Worm (Caenorhabditis elegans) whole organism, L1 larva: ENCODE results near the gene F36H12.9.

Experiments
- C16A3.4 ChIP-seq: fragments of 150-350 bp; optimal IDR thresholded peaks from 2 replicates; lab custom pipeline; 2014; ENCODE audit warnings: missing biosample characterization, missing genetic modification characterization
- F16B12.6 ChIP-seq: fragments of 150-350 bp; optimal IDR thresholded peaks from 2 replicates; lab custom pipeline; 2014; ENCODE audit warnings: missing biosample characterization, missing genetic modification characterization
- Y116A8C.19 ChIP-seq: sonication (generic microtip); optimal IDR thresholded peaks from 2 replicates; lab custom pipeline; 2016; ENCODE audit warnings: missing compliant biosample characterization, missing genetic modification characterization, borderline replicate concordance
- alr-1 ChIP-seq: fragments of 200-800 bp; sonication (Bioruptor generic); optimal IDR thresholded peaks from 2 replicates; lab custom pipeline; 2018; ENCODE audit warnings: borderline replicate concordance, mild to moderate bottlenecking, missing genetic modification characterization, missing compliant biosample characterization
- ceh-82 ChIP-seq, 3 experiments: fragments of 150-350 bp in 1 of 3; sonication (generic microtip) in 2 of 3; optimal IDR thresholded peaks; 2 replicates each; lab custom pipeline; 2014 to 2017; ENCODE audit warnings: missing biosample characterization in 3 of 3, missing genetic modification characterization in 3 of 3
- ceh-90 ChIP-seq: sonication (generic microtip); optimal IDR thresholded peaks from 2 replicates; lab custom pipeline; 2016; ENCODE audit warnings: missing genetic modification characterization, missing compliant biosample characterization
- dsc-1 ChIP-seq: sonication (generic microtip); optimal IDR thresholded peaks from 2 replicates; lab custom pipeline; 2016; ENCODE audit warnings: mild to moderate bottlenecking, missing genetic modification characterization, missing compliant biosample characterization
- efl-1 ChIP-seq, 4 experiments: fragments of 150-350 bp; optimal IDR thresholded peaks in 3 of 4; peaks in 1 of 4; 1 replicate in 1 of 4; 2 replicates in 3 of 4; lab custom pipeline; 2014; ENCODE audit warnings: missing biosample characterization in 2 of 4, missing genetic modification characterization in 2 of 4, missing genetic modification reagents in 2 of 4
- efl-3 ChIP-seq: fragments of 200-800 bp; sonication (Bioruptor generic); optimal IDR thresholded peaks from 2 replicates; lab custom pipeline; 2018; ENCODE audit warnings: mild to moderate bottlenecking, missing genetic modification characterization, missing compliant biosample characterization
- egl-13 ChIP-seq: sonication (generic microtip); optimal IDR thresholded peaks from 2 replicates; lab custom pipeline; 2016; ENCODE audit warnings: missing genotype, missing genetic modification reagents, missing genetic modification characterization, missing compliant biosample characterization
- elt-2 ChIP-seq: sonication (generic microtip); optimal IDR thresholded peaks from 2 replicates; lab custom pipeline; 2016; ENCODE audit warnings: missing genetic modification characterization, mild to moderate bottlenecking, inconsistent platforms, missing compliant biosample characterization, missing genetic modification reagents
- fkh-10 ChIP-seq: sonication (generic microtip); optimal IDR thresholded peaks from 2 replicates; lab custom pipeline; 2017; ENCODE audit warnings: missing biosample characterization, missing genetic modification reagents, missing genetic modification characterization
- fkh-8 ChIP-seq: sonication (generic microtip); optimal IDR thresholded peaks from 2 replicates; lab custom pipeline; 2016; ENCODE audit warnings: mild to moderate bottlenecking, missing genetic modification characterization, missing compliant biosample characterization
- hlh-17 ChIP-seq: fragments of 200-800 bp; sonication (Bioruptor generic); optimal IDR thresholded peaks from 2 replicates; lab custom pipeline; 2018; ENCODE audit warnings: missing genetic modification characterization, mild to moderate bottlenecking, missing compliant biosample characterization, moderate library complexity, borderline replicate concordance
- hpl-2 ChIP-seq: fragments of 150-350 bp; optimal IDR thresholded peaks from 2 replicates; lab custom pipeline; 2014; ENCODE audit warnings: missing biosample characterization, missing genetic modification reagents, missing genetic modification characterization
- irx-1 ChIP-seq: sonication (generic microtip); optimal IDR thresholded peaks from 2 replicates; lab custom pipeline; 2016; ENCODE audit warnings: missing genetic modification characterization, missing compliant biosample characterization
- jun-1 ChIP-seq: fragments of 150-350 bp; optimal IDR thresholded peaks from 2 replicates; lab custom pipeline; 2014; ENCODE audit warnings: missing biosample characterization, missing genetic modification reagents, missing genetic modification characterization
- lin-13 ChIP-seq: fragments of 150-350 bp; optimal IDR thresholded peaks from 2 replicates; lab custom pipeline; 2014; ENCODE audit warnings: missing biosample characterization, missing genetic modification reagents, missing genetic modification characterization
- lin-15B ChIP-seq: fragments of 150-350 bp; sonication (generic microtip); optimal IDR thresholded peaks from 3 replicates; lab custom pipeline; 2014; ENCODE audit warnings: missing biosample characterization, missing genetic modification characterization
- lir-3 ChIP-seq: sonication (generic microtip); optimal IDR thresholded peaks from 2 replicates; lab custom pipeline; 2016; ENCODE audit warnings: mild to moderate bottlenecking, missing genetic modification characterization, moderate library complexity, missing compliant biosample characterization; ENCODE audit not compliant: poor library complexity
- mdl-1 ChIP-seq, 2 experiments: fragments of 150-350 bp; optimal IDR thresholded peaks; 2 replicates each; lab custom pipeline; 2014 to 2017; ENCODE audit warnings: missing biosample characterization in 2 of 2, missing genetic modification characterization in 2 of 2, inconsistent platforms in 1 of 2
- mef-2 ChIP-seq: fragments of 150-350 bp; optimal IDR thresholded peaks from 2 replicates; lab custom pipeline; 2014; ENCODE audit warnings: missing biosample characterization, missing genetic modification characterization
- nhr-20 ChIP-seq: sonication (generic microtip); optimal IDR thresholded peaks from 2 replicates; lab custom pipeline; 2016; ENCODE audit warnings: mild to moderate bottlenecking, missing genetic modification characterization, missing compliant biosample characterization
- nhr-237 ChIP-seq: fragments of 150-350 bp; optimal IDR thresholded peaks from 2 replicates; lab custom pipeline; 2014; ENCODE audit warnings: missing biosample characterization, missing genetic modification characterization
- nhr-28 ChIP-seq: fragments of 150-350 bp; optimal IDR thresholded peaks from 2 replicates; lab custom pipeline; 2014; ENCODE audit warnings: missing biosample characterization, missing genetic modification characterization
- nhr-47 ChIP-seq: sonication (generic microtip); optimal IDR thresholded peaks from 2 replicates; lab custom pipeline; 2016; ENCODE audit warnings: mild to moderate bottlenecking, missing genetic modification characterization, moderate library complexity, missing compliant biosample characterization
- nhr-71 ChIP-seq: sonication (generic microtip); optimal IDR thresholded peaks from 2 replicates; lab custom pipeline; 2016; ENCODE audit warnings: mild to moderate bottlenecking, missing genetic modification characterization, moderate library complexity, missing compliant biosample characterization
- nhr-90 ChIP-seq: sonication (generic microtip); optimal IDR thresholded peaks from 2 replicates; lab custom pipeline; 2016; ENCODE audit warnings: mild to moderate bottlenecking, missing genetic modification characterization, missing compliant biosample characterization; ENCODE audit not compliant: poor library complexity
- pag-3 ChIP-seq: sonication (generic microtip); optimal IDR thresholded peaks from 2 replicates; lab custom pipeline; 2017; ENCODE audit warnings: missing genetic modification characterization, mild to moderate bottlenecking, missing compliant biosample characterization, antibody characterized with exemption, borderline replicate concordance; ENCODE audit not compliant: insufficient read depth
- pax-3 ChIP-seq: fragments of 200-800 bp; sonication (Bioruptor generic); optimal IDR thresholded peaks from 2 replicates; lab custom pipeline; 2018; ENCODE audit warnings: mild to moderate bottlenecking, missing genetic modification characterization, moderate library complexity, missing compliant biosample characterization
- pqm-1 ChIP-seq: sonication (generic microtip); optimal IDR thresholded peaks from 3 replicates; lab custom pipeline; 2017; ENCODE audit warnings: missing biosample characterization, missing genetic modification characterization
- rnt-1 ChIP-seq: sonication (generic microtip); optimal IDR thresholded peaks from 2 replicates; lab custom pipeline; 2016; ENCODE audit warnings: mild to moderate bottlenecking, missing genetic modification characterization, moderate library complexity, missing compliant biosample characterization
- skn-1 ChIP-seq: fragments of 150-350 bp; optimal IDR thresholded peaks from 2 replicates; lab custom pipeline; 2014; ENCODE audit warnings: missing biosample characterization, missing genetic modification characterization
- snpc-4 ChIP-seq: fragments of 150-350 bp; optimal IDR thresholded peaks from 2 replicates; lab custom pipeline; 2014; ENCODE audit warnings: missing biosample characterization, missing genetic modification characterization
- sox-4 ChIP-seq: sonication (generic microtip); optimal IDR thresholded peaks from 2 replicates; lab custom pipeline; 2016; ENCODE audit warnings: missing genetic modification characterization, missing compliant biosample characterization
- tlp-1 ChIP-seq: fragments of 150-350 bp; optimal IDR thresholded peaks from 2 replicates; lab custom pipeline; 2014; ENCODE audit warnings: missing biosample characterization, missing genetic modification characterization
- unc-62 ChIP-seq: fragments of 150-350 bp; optimal IDR thresholded peaks from 2 replicates; lab custom pipeline; 2014; ENCODE audit warnings: missing biosample characterization, missing genetic modification reagents, missing genetic modification characterization
- unc-98 ChIP-seq: fragments of 200-800 bp; sonication (Bioruptor generic); IDR thresholded peaks from 2 replicates; pipeline ENCODE4 v1.3.6; 2022; ENCODE audit warnings: missing genetic modification characterization, missing compliant biosample characterization
- vab-15 ChIP-seq: sonication (generic microtip); optimal IDR thresholded peaks from 2 replicates; lab custom pipeline; 2017; ENCODE audit warnings: missing genotype, mild to moderate bottlenecking, missing genetic modification characterization, missing compliant biosample characterization
- xbp-1 ChIP-seq: sonication (generic microtip); optimal IDR thresholded peaks from 2 replicates; lab custom pipeline; 2016; ENCODE audit warnings: missing genetic modification characterization, missing compliant biosample characterization
- zag-1 ChIP-seq: fragments of 150-350 bp; optimal IDR thresholded peaks from 2 replicates; lab custom pipeline; 2014; ENCODE audit warnings: missing biosample characterization, missing genetic modification characterization
- zip-4 ChIP-seq: fragments of 200-800 bp; sonication (Bioruptor generic); optimal IDR thresholded peaks from 2 replicates; lab custom pipeline; 2018; ENCODE audit warnings: mild to moderate bottlenecking, missing genetic modification characterization, moderate library complexity, missing compliant biosample characterization

F36H12.9 gene

ce11 chrIV:5273385-5273784 lies 16.6 kb downstream of the F36H12.9 start:
- no peak for TF ChIP-seq mef-2
- TF ChIP-seq nhr-90 (tag; lab: Kevin White, UChicago), result no peak
- TF ChIP-seq mdl-1 (tag; optimal IDR thresholded peaks at IDR 0.05; lab: Kevin White, UChicago), result no peak
- TF ChIP-seq vab-15 (tag; lab: Kevin White, UChicago), result no peak
- no peak for TF ChIP-seq pag-3 (tag; lab: Kevin White, UChicago)
- TF ChIP-seq alr-1 (tag; lab: Kevin White, UChicago), result no peak
- no peak for TF ChIP-seq nhr-71 (tag; lab: Kevin White, UChicago)
- TF ChIP-seq skn-1 (tag; lab: Kevin White, UChicago), result no peak
- TF ChIP-seq zag-1 (tag; lab: Kevin White, UChicago), result no peak
- no peak for TF ChIP-seq zip-4
- no peak for TF ChIP-seq nhr-237
- no peak for TF ChIP-seq unc-98 (GFP tag; lab: Robert Waterston, UW)
- no peak for TF ChIP-seq fkh-8 (tag; lab: Kevin White, UChicago)
- no peak for TF ChIP-seq unc-62
- no peak for TF ChIP-seq ceh-90 (tag; lab: Kevin White, UChicago)
- TF ChIP-seq xbp-1 (tag; lab: Kevin White, UChicago), result no peak
- TF ChIP-seq Y116A8C.19 (tag; lab: Kevin White, UChicago), result no peak
- no peak for TF ChIP-seq C16A3.4 (tag; lab: Kevin White, UChicago)
- no peak for TF ChIP-seq hpl-2 (GFP tag; lab: Kevin White, UChicago)
- no peak for TF ChIP-seq rnt-1
- TF ChIP-seq, all 84 proteins: peak for 0

- no peak for TF ChIP-seq efl-3 (GFP tag; lab: Kevin White, UChicago)
Measured at ce11 chrIV:5274123-5274581, 17.3 kb downstream of the F36H12.9 start, which contains the start of gene slfl-4. slfl-4 (plus strand) TSS chrIV:5274531.

ce11 chrIV:5277752-5278151 lies 20.9 kb downstream of the F36H12.9 start, which contains the start of gene F36H12.17:
F36H12.17 (minus strand) TSS chrIV:5277852.
- TF ChIP-seq unc-98 (GFP tag; lab: Robert Waterston, UW), result no peak
- TF ChIP-seq snpc-4 (tag; lab: Kevin White, UChicago), result no peak
- no peak for TF ChIP-seq irx-1 (tag; lab: Kevin White, UChicago)
- no peak for TF ChIP-seq rnt-1
- no peak for TF ChIP-seq jun-1 (tag; lab: Kevin White, UChicago)
- TF ChIP-seq lin-15B (tag; lab: Kevin White, UChicago), result no peak
- no peak for TF ChIP-seq pqm-1 (tag; lab: Kevin White, UChicago)
- TF ChIP-seq alr-1 (tag; lab: Kevin White, UChicago), result no peak
- no peak for TF ChIP-seq skn-1 (tag; lab: Kevin White, UChicago)

ce11 chrIV:5281457-5281856 lies 24.6 kb downstream of the F36H12.9 start:
- TF ChIP-seq nhr-20 (no peak), dsc-1 (tag; lab: Kevin White, UChicago) (peak; percentile 81), lin-13 (no peak), F16B12.6 (tag; lab: Kevin White, UChicago) (no peak), lir-3 (tag; lab: Kevin White, UChicago) (no peak), fkh-8 (tag; lab: Kevin White, UChicago) (peak; percentile 58), sox-4 (tag; lab: Kevin White, UChicago) (peak; percentile 2), pax-3 (peak; percentile 52)

- TF ChIP-seq elt-2 (tag; lab: Kevin White, UChicago) (no peak), fkh-8 (tag; lab: Kevin White, UChicago) (peak; percentile 46), pqm-1 (tag; lab: Kevin White, UChicago) (no peak), ceh-90 (tag; lab: Kevin White, UChicago) (no peak), nhr-28 (tag; lab: Kevin White, UChicago) (no peak), ceh-82 (tag; optimal IDR thresholded peaks at IDR 0.05; lab: Kevin White, UChicago) (no peak), tlp-1 (no peak), nhr-71 (tag; lab: Kevin White, UChicago) (peak; percentile 24), zip-4 (no peak), egl-13 (peak; percentile 73), nhr-47 (peak; percentile 30), efl-1 (optimal IDR thresholded peaks at IDR 0.05; lab: Kevin White, UChicago) (no peak), efl-1 (GFP tag; optimal IDR thresholded peaks at IDR 0.05 in 1 of 2; lab: Kevin White, UChicago) (peak in 1 of 2 experiments; percentile 10), hlh-17 (GFP tag; lab: Kevin White, UChicago) (no peak), fkh-10 (no peak), dsc-1 (tag; lab: Kevin White, UChicago) (peak; percentile 61)
Measured at ce11 chrIV:5287190-5287589, 30.4 kb downstream of the F36H12.9 start.
